Worm (Caenorhabditis elegans) whole organism, L4/young adult: ENCODE results near the gene Y119D3B.12.

ENCODE experiments used
- W03F9.2 ChIP-seq: fragments of 150-350 bp; optimal IDR thresholded peaks from 2 replicates; lab custom pipeline; 2014; ENCODE audit warnings: missing biosample characterization, missing genetic modification characterization
- him-1 ChIP-seq: sonication (generic microtip); optimal IDR thresholded peaks from 2 replicates; lab custom pipeline; 2016; ENCODE audit warnings: missing genotype, missing genetic modification reagents, missing genetic modification characterization, missing compliant biosample characterization

- no peak for TF ChIP-seq W03F9.2 (tag; lab: Kevin White, UChicago)
- TF ChIP-seq him-1 (tag; lab: Kevin White, UChicago): no peak
Measured at ce11 chrIII:1220012-1220411, 17.7 kb downstream of the Y119D3B.12 start.
